Worm (Caenorhabditis elegans): ENCODE measurements around the gene ced-3.
A peak's percentile ranks its signal among the peaks of the same experiment; 100 is the strongest.

Gene ced-3

DNA sequence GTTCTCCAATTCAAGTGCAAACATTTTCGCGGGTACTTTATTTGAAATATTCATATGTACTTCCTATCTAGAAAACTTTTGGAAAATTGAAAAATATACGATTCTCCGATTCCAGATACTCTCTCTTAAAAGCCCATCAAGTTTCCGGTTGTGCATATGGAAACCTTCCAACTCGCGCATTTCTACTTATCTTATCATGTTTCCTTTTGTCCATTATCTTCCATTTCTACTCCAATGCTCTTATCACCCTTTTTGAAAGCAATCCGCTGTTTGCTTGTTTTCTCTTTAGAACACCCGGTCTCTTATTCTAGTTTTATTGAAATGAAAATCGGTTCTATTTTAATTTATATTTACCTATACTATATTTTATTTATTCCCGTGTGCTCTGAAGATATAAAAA lies 17.7 kb upstream of the ced-3 start, which contains the start of gene C48D1.5:
Gene C48D1.5 (plus strand): TSS at position 301 of the 400 bp plus-strand sequence.
- no peak for TF ChIP-seq elt-1 (tag; optimal IDR thresholded peaks at IDR 0.05)
- no peak for TF ChIP-seq nhr-21 (tag; optimal IDR thresholded peaks at IDR 0.05)
- no peak for TF ChIP-seq mdl-1 (tag; optimal IDR thresholded peaks at IDR 0.05)
- no peak for TF ChIP-seq nhr-25 (tag; optimal IDR thresholded peaks at IDR 0.05)
- TF ChIP-seq lsy-2 (tag; optimal IDR thresholded peaks at IDR 0.05) = no peak
- TF ChIP-seq unc-39 (tag; optimal IDR thresholded peaks at IDR 0.05) = no peak
- TF ChIP-seq zag-1 (tag; optimal IDR thresholded peaks at IDR 0.05) = no peak

DNA sequence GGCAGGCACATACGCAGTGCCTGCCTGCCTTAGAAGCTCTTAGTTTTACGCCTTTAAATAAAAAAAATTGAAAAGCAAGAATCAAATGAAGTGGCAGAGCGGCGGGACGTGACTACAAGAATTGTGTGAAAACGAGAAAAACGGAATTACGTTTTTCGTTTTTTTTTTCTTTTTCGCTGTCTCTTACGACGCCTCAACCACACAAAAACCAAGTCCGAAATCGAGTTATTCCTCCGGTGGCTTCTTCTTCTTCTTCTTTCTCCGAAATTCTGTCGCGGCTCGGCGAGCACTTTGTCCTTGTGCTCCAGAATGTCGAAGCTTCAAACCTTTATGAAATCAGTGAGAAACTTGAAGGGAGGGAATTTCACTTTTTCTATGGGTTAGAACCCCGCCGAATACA lies 16.7 kb upstream of the ced-3 start:
- TF ChIP-seq ztf-4 (tag; optimal IDR thresholded peaks at IDR 0.05) (no peak), nhr-237 (tag; optimal IDR thresholded peaks at IDR 0.05) (no peak), sma-9 (GFP tag; optimal IDR thresholded peaks at IDR 0.05) (no peak), sma-9 (tag; optimal IDR thresholded peaks at IDR 0.05) (no peak), ZK546.5 (tag; optimal IDR thresholded peaks at IDR 0.05) (no peak), dmd-4 (tag; optimal IDR thresholded peaks at IDR 0.05) (no peak), nhr-23 (tag; optimal IDR thresholded peaks at IDR 0.05) (no peak), ama-1 (optimal IDR thresholded peaks at IDR 0.05) (no peak), R02D3.7 (tag; optimal IDR thresholded peaks at IDR 0.05) (no peak), alr-1 (tag; optimal IDR thresholded peaks at IDR 0.05) (no peak), snpc-4 (tag; optimal IDR thresholded peaks at IDR 0.05) (no peak)

DNA sequence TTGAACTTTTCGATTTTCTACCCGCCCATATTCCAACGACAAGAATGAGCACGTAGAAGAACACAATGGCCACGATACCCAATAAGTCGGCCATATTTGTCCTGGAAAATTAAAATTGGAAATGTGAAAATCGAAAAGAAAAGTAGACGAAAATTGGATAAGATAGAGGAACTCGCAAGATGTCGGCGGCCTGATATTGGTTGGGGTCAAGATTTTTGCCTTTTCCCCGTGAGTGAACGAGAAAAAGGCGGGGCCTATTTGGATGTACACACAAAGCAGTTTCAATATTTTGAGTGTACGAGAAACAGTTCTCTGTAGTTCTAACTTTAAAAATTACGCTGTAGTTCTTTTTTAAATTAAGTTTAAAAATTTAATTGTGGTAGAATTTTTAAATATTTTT lies 10.5 kb upstream of the ced-3 start, which contains the start of gene cho-1:
Gene cho-1 (minus strand): TSS at position 101 of the 400 bp plus-strand sequence.
- no peak for TF ChIP-seq ztf-11 (tag; optimal IDR thresholded peaks at IDR 0.05)
- no peak for TF ChIP-seq unc-39 (tag; optimal IDR thresholded peaks at IDR 0.05)
- TF ChIP-seq nhr-10 (tag; optimal IDR thresholded peaks at IDR 0.05) = no peak
- no peak for TF ChIP-seq aly-2 (tag; optimal IDR thresholded peaks at IDR 0.05)
- TF ChIP-seq C34F6.9 (tag; optimal IDR thresholded peaks at IDR 0.05) = no peak
- TF ChIP-seq fos-1 (tag; optimal IDR thresholded peaks at IDR 0.05) = no peak

DNA sequence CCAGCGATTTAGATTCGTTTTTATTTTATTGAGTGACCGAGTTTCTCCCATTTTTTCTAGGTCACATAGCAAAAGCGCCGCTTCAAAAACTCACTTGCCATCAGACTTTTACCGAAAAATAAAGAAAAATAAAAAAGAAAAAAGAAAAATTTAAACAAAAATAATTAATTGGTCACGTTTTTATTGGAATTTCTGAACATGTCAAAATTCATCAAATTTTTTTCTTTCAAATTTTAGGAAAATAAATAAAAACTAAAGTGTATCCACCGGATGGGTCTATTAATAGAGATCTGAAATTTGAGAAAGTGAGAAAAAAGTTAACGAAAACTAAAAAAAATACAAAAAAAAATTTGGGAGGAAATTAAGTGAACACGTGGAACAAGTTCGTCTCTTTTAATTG lies 5.6 kb upstream of the ced-3 start, which contains the start of gene C48D1.9:
Gene C48D1.9 (minus strand): TSS at position 101 of the 400 bp plus-strand sequence.
- TF ChIP-seq unc-62 (GFP tag; optimal IDR thresholded peaks at IDR 0.05) = no peak
- TF ChIP-seq egl-27 (tag; optimal IDR thresholded peaks at IDR 0.05) = no peak
- TF ChIP-seq Y55F3AM.14 (GFP tag; optimal IDR thresholded peaks at IDR 0.05) = no peak
- no peak for TF ChIP-seq mab-5 (tag; optimal IDR thresholded peaks at IDR 0.05)
- TF ChIP-seq nhr-12 (tag; optimal IDR thresholded peaks at IDR 0.05) = no peak

DNA sequence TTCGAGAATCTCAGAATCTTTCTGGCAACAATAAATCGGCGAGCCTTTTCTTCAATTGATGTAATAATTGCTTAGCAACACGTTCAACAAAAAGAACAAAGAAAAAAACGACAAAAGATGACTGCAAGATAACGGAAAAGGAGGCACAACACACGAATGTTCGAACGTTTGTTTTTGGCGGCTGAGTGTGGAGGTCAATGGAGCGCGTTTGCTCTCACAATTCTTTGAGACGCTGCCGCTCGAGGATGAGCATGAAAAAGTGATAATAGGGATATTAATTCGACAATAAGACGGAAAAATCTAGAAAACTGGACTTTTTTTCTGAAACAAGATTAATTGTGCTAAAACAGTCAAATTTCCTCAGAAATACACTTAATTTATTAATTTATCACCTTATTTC lies 2.0 kb upstream of the ced-3 start:
- TF ChIP-seq unc-55 (GFP tag; optimal IDR thresholded peaks at IDR 0.05) = peak; percentile 50
- TF ChIP-seq fos-1 (tag; optimal IDR thresholded peaks at IDR 0.05) = peak; percentile 7
- no peak for TF ChIP-seq R02D3.7 (tag; optimal IDR thresholded peaks at IDR 0.05)
- TF ChIP-seq C34F6.9 (tag; optimal IDR thresholded peaks at IDR 0.05) = peak; percentile 38
- peak in 1 of 2 experiments; percentile 45 for TF ChIP-seq lsy-2 (tag; optimal IDR thresholded peaks at IDR 0.05)
- TF ChIP-seq nhr-237 (tag; optimal IDR thresholded peaks at IDR 0.05) = no peak
- peak; percentile 65 for TF ChIP-seq gmeb-1 (tag; optimal IDR thresholded peaks at IDR 0.05)
- TF ChIP-seq nhr-11 (tag; optimal IDR thresholded peaks at IDR 0.05) = no peak
- peak; percentile 84 for TF ChIP-seq nhr-129 (tag; optimal IDR thresholded peaks at IDR 0.05)

DNA sequence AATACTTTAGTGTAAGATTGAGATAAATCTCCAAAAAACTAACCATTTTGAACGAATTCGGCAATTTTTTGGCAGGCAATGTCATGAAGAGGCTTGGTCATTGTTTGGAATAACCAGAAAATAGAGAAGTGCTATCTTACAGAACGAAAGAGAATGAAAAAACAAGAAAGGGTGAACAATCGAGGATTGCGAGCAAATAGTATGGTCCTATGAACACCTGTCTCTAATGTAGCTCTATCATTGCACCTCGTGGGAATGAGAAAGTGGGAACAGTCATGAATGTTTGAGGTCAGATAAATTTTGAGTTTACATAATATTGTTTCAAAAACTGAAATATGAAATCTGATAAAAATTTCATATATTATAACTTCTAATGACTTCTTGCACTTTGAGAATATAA lies 6.7 kb downstream of the ced-3 start, which contains the start of gene C48D1.1:
Gene C48D1.1 (minus strand): TSS at position 101 of the 400 bp plus-strand sequence.
- TF ChIP-seq ceh-82 (tag; optimal IDR thresholded peaks at IDR 0.05) = no peak
- TF ChIP-seq alr-1 (tag; optimal IDR thresholded peaks at IDR 0.05) = no peak
- no peak for TF ChIP-seq unc-62 (GFP tag; optimal IDR thresholded peaks at IDR 0.05)
- TF ChIP-seq sem-4 (tag; optimal IDR thresholded peaks at IDR 0.05) = no peak
- no peak for TF ChIP-seq ztf-1 (GFP tag; conservative IDR thresholded peaks at IDR 0.05)
- no peak for TF ChIP-seq sma-9 (GFP tag; optimal IDR thresholded peaks at IDR 0.05)
- no peak for TF ChIP-seq sma-9 (tag; optimal IDR thresholded peaks at IDR 0.05)
- no peak for TF ChIP-seq fos-1 (tag; optimal IDR thresholded peaks at IDR 0.05)
- no peak for TF ChIP-seq nhr-25 (tag; optimal IDR thresholded peaks at IDR 0.05)
- TF ChIP-seq unc-39 (tag; optimal IDR thresholded peaks at IDR 0.05) = no peak
- no peak for TF ChIP-seq nhr-10 (tag; optimal IDR thresholded peaks at IDR 0.05)
- TF ChIP-seq dmd-4 (tag; optimal IDR thresholded peaks at IDR 0.05) = no peak
- no peak for TF ChIP-seq elt-3 (tag; optimal IDR thresholded peaks at IDR 0.05)
- TF ChIP-seq mdl-1 (tag; optimal IDR thresholded peaks at IDR 0.05) = no peak
- no peak for TF ChIP-seq ZK546.5 (tag; optimal IDR thresholded peaks at IDR 0.05)
- no peak for TF ChIP-seq mab-5 (tag; optimal IDR thresholded peaks at IDR 0.05)
- no peak for TF ChIP-seq peb-1 (tag; optimal IDR thresholded peaks at IDR 0.05)
- no peak for TF ChIP-seq ztf-4 (tag; optimal IDR thresholded peaks at IDR 0.05)

Measured in whole organism, L2 larva.